Worm (Caenorhabditis elegans) whole organism, late embryonic: ENCODE data around the gene pdl-1.

ENCODE experiments used
- ahr-1 ChIP-seq: sonication (generic microtip); optimal IDR thresholded peaks from 2 replicates; lab custom pipeline; 2016; ENCODE audit warnings: missing genetic modification characterization, missing compliant biosample characterization
- ama-1 ChIP-seq: fragments of 150-350 bp; optimal IDR thresholded peaks from 2 replicates; lab custom pipeline; 2014
- ceh-22 ChIP-seq: sonication (generic microtip); optimal IDR thresholded peaks from 2 replicates; lab custom pipeline; 2017; ENCODE audit warnings: missing biosample characterization, missing genetic modification characterization
- dmd-4 ChIP-seq: sonication (generic microtip); optimal IDR thresholded peaks from 2 replicates; lab custom pipeline; 2016; ENCODE audit warnings: borderline replicate concordance, missing genetic modification characterization, missing compliant biosample characterization
- ets-4 ChIP-seq: sonication (generic microtip); optimal IDR thresholded peaks from 2 replicates; lab custom pipeline; 2016; ENCODE audit warnings: missing genetic modification characterization, missing compliant biosample characterization
- hlh-15 ChIP-seq: sonication (generic microtip); optimal IDR thresholded peaks from 2 replicates; lab custom pipeline; 2016; ENCODE audit warnings: missing genetic modification characterization, missing compliant biosample characterization
- lin-11 ChIP-seq: fragments of 200-800 bp; sonication (Bioruptor generic); optimal IDR thresholded peaks from 2 replicates; lab custom pipeline; 2018; ENCODE audit warnings: mild to moderate bottlenecking, missing genetic modification characterization, missing compliant biosample characterization
- nfya-1 ChIP-seq: sonication (generic microtip); optimal IDR thresholded peaks from 2 replicates; lab custom pipeline; 2017; ENCODE audit warnings: missing genetic modification characterization, mild to moderate bottlenecking, missing compliant biosample characterization, antibody characterized with exemption, moderate library complexity
- nhr-11 ChIP-seq: fragments of 150-350 bp; optimal IDR thresholded peaks from 2 replicates; lab custom pipeline; 2014; ENCODE audit warnings: missing biosample characterization, missing genetic modification characterization
- pha-4 ChIP-seq: fragments of 150-350 bp; optimal IDR thresholded peaks from 2 replicates; lab custom pipeline; 2018; ENCODE audit warnings: missing biosample characterization, missing genetic modification reagents, missing genetic modification characterization

DNA sequence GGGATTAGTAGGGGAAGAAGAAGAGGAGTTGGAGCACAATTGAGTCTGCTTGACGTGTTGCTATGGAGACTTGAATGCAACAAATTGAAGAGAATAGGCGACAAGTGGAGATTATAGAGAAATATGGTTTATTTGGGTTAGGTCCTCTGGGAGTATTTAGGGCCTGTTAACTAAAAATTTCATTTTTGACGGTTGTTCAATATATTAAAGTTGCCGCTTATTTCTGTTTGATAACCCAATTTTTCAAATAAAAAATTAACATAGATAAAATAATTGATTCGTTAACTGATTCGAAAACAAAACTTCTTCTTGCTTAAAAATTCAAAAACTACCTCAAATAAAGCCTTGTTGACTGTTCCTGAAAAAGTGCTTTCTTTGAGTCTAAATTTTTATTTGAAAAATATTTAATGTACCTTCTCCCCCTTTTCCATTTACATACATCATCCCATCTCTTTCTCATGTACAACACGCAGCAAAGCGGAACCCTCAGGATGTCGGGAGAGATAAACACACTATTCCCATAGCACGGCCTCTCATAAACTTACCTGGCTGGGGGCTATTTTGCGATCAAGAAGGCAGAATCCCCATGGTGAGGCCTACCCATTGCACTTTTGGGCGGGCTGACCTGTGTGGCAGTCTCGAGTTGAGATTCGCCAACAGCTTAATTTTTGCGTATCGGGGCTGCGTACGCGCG is 12.1 kb upstream of the pdl-1 start, which contains the start of gene dyf-13:
- TF ChIP-seq nhr-11 (tag; lab: Kevin White, UChicago) (no peak), ceh-22 (tag; lab: Kevin White, UChicago) (no peak), ets-4 (tag; lab: Kevin White, UChicago) (no peak), nfya-1 (tag; lab: Kevin White, UChicago) (no peak), lin-11 (no peak), hlh-15 (tag; lab: Kevin White, UChicago) (no peak), ahr-1 (tag; lab: Kevin White, UChicago) (no peak), ama-1 (no peak), dmd-4 (tag; lab: Kevin White, UChicago) (no peak), pha-4 (tag; lab: Kevin White, UChicago) (no peak)
